Worm (Caenorhabditis elegans) whole organism, L3 larva: ENCODE results near the gene F45H10.2.
A peak's percentile ranks its signal among the peaks of the same experiment; 100 is the strongest.

ENCODE experiments used
- R02D3.7 ChIP-seq: fragments of 150-350 bp; optimal IDR thresholded peaks from 2 replicates; lab custom pipeline; 2014; ENCODE audit warnings: missing biosample characterization, missing genetic modification characterization
- ZK546.5 ChIP-seq: sonication (generic microtip); optimal IDR thresholded peaks from 2 replicates; lab custom pipeline; 2017; ENCODE audit warnings: missing biosample characterization, missing genetic modification characterization
- aly-2 ChIP-seq: fragments of 150-350 bp; optimal IDR thresholded peaks from 2 replicates; lab custom pipeline; 2014; ENCODE audit warnings: missing biosample characterization, missing genetic modification characterization
- ama-1 ChIP-seq: fragments of 150-350 bp; optimal IDR thresholded peaks from 2 replicates; lab custom pipeline; 2018
- ceh-16 ChIP-seq: sonication (generic microtip); optimal IDR thresholded peaks from 2 replicates; lab custom pipeline; 2017; ENCODE audit warnings: missing biosample characterization, missing genetic modification characterization
- ceh-28 ChIP-seq: fragments of 150-350 bp; optimal IDR thresholded peaks from 2 replicates; lab custom pipeline; 2014; ENCODE audit warnings: missing biosample characterization, missing genetic modification reagents, missing genetic modification characterization
- ceh-82 ChIP-seq: fragments of 150-350 bp; optimal IDR thresholded peaks from 2 replicates; lab custom pipeline; 2014; ENCODE audit warnings: missing biosample characterization, missing genetic modification characterization
- ceh-9 ChIP-seq: sonication (generic microtip); optimal IDR thresholded peaks from 2 replicates; lab custom pipeline; 2018; ENCODE audit warnings: missing biosample characterization, missing genetic modification characterization
- daf-12 ChIP-seq: fragments of 150-350 bp; optimal IDR thresholded peaks from 2 replicates; lab custom pipeline; 2014; ENCODE audit warnings: missing biosample characterization, missing genetic modification reagents, missing genetic modification characterization
- egl-27 ChIP-seq: sonication (generic microtip); optimal IDR thresholded peaks from 4 replicates; lab custom pipeline; 2017; ENCODE audit warnings: missing biosample characterization, missing genetic modification reagents, missing genetic modification characterization
- egl-5 ChIP-seq: fragments of 150-350 bp; optimal IDR thresholded peaks from 2 replicates; lab custom pipeline; 2017; ENCODE audit warnings: missing biosample characterization, missing genetic modification reagents, missing genetic modification characterization, inconsistent platforms
- elt-1 ChIP-seq: fragments of 150-350 bp; optimal IDR thresholded peaks from 2 replicates; lab custom pipeline; 2014; ENCODE audit warnings: missing biosample characterization, missing genetic modification characterization
- elt-2 ChIP-seq: sonication (generic microtip); optimal IDR thresholded peaks from 2 replicates; lab custom pipeline; 2016; ENCODE audit warnings: missing genetic modification reagents, mild to moderate bottlenecking, missing genetic modification characterization, missing compliant biosample characterization
- elt-3 ChIP-seq, 3 experiments: fragments of 150-350 bp in 1 of 3; sonication (generic microtip) in 2 of 3; optimal IDR thresholded peaks; 2 replicates in 2 of 3; 4 replicates in 1 of 3; lab custom pipeline; 2014 to 2017; ENCODE audit warnings: missing biosample characterization in 3 of 3, missing genetic modification characterization in 3 of 3
- eor-1 ChIP-seq, 2 experiments: fragments of 150-350 bp; optimal IDR thresholded peaks; 2 replicates each; lab custom pipeline; 2014 to 2018; ENCODE audit warnings: missing biosample characterization in 2 of 2, missing genetic modification characterization in 2 of 2
- fkh-10 ChIP-seq: sonication (generic microtip); optimal IDR thresholded peaks from 2 replicates; lab custom pipeline; 2017; ENCODE audit warnings: missing biosample characterization, missing genetic modification reagents, missing genetic modification characterization
- fos-1 ChIP-seq: fragments of 150-350 bp; optimal IDR thresholded peaks from 2 replicates; lab custom pipeline; 2014; ENCODE audit warnings: missing biosample characterization, missing genetic modification characterization
- hmg-11 ChIP-seq: sonication (generic microtip); optimal IDR thresholded peaks from 2 replicates; lab custom pipeline; 2016; ENCODE audit warnings: missing genetic modification characterization, missing compliant biosample characterization
- jun-1 ChIP-seq: fragments of 150-350 bp; optimal IDR thresholded peaks from 2 replicates; lab custom pipeline; 2014; ENCODE audit warnings: missing biosample characterization, missing genetic modification reagents, missing genetic modification characterization
- lin-15B ChIP-seq: fragments of 150-350 bp; optimal IDR thresholded peaks from 2 replicates; lab custom pipeline; 2014; ENCODE audit warnings: missing biosample characterization, missing genetic modification characterization
- lin-39 ChIP-seq: fragments of 150-350 bp; optimal IDR thresholded peaks from 2 replicates; lab custom pipeline; 2018; ENCODE audit warnings: missing biosample characterization, missing genetic modification reagents, missing genetic modification characterization
- lsy-12 ChIP-seq: sonication (generic microtip); optimal IDR thresholded peaks from 2 replicates; lab custom pipeline; 2016; ENCODE audit warnings: mild to moderate bottlenecking, missing genetic modification characterization, missing compliant biosample characterization
- mdl-1 ChIP-seq: fragments of 150-350 bp; optimal IDR thresholded peaks from 2 replicates; lab custom pipeline; 2014; ENCODE audit warnings: missing biosample characterization, missing genetic modification characterization
- mml-1 ChIP-seq: fragments of 150-350 bp; sonication (generic microtip); optimal IDR thresholded peaks from 3 replicates; lab custom pipeline; 2014; ENCODE audit warnings: missing biosample characterization, missing genetic modification characterization
- nfya-1 ChIP-seq: sonication (generic microtip); optimal IDR thresholded peaks from 2 replicates; lab custom pipeline; 2017; ENCODE audit warnings: missing genetic modification characterization, mild to moderate bottlenecking, missing compliant biosample characterization, antibody characterized with exemption, moderate library complexity; ENCODE audit not compliant: insufficient read depth
- nhr-11 ChIP-seq: fragments of 150-350 bp; optimal IDR thresholded peaks from 2 replicates; lab custom pipeline; 2014; ENCODE audit warnings: missing biosample characterization, missing genetic modification characterization
- nhr-12 ChIP-seq: fragments of 150-350 bp; optimal IDR thresholded peaks from 2 replicates; lab custom pipeline; 2014; ENCODE audit warnings: missing biosample characterization, missing genetic modification characterization
- nhr-23 ChIP-seq: fragments of 150-350 bp; optimal IDR thresholded peaks from 2 replicates; lab custom pipeline; 2014; ENCODE audit warnings: missing biosample characterization, missing genetic modification reagents, missing genetic modification characterization
- nhr-25 ChIP-seq: sonication (generic microtip); optimal IDR thresholded peaks from 2 replicates; lab custom pipeline; 2017; ENCODE audit warnings: missing biosample characterization, missing genetic modification characterization
- nhr-28 ChIP-seq: fragments of 150-350 bp; optimal IDR thresholded peaks from 2 replicates; lab custom pipeline; 2014; ENCODE audit warnings: missing biosample characterization, missing genetic modification characterization
- nhr-43 ChIP-seq: sonication (generic microtip); optimal IDR thresholded peaks from 2 replicates; lab custom pipeline; 2016; ENCODE audit warnings: mild to moderate bottlenecking, missing genetic modification characterization, missing compliant biosample characterization; ENCODE audit not compliant: poor library complexity, severe bottlenecking
- nhr-67 ChIP-seq: fragments of 150-350 bp; optimal IDR thresholded peaks from 2 replicates; lab custom pipeline; 2014; ENCODE audit warnings: missing biosample characterization, missing genetic modification characterization
- nhr-77 ChIP-seq: fragments of 150-350 bp; optimal IDR thresholded peaks from 2 replicates; lab custom pipeline; 2014; ENCODE audit warnings: missing biosample characterization, missing genetic modification characterization
- pha-4 ChIP-seq: fragments of 150-350 bp; optimal IDR thresholded peaks from 2 replicates; lab custom pipeline; 2014; ENCODE audit warnings: missing biosample characterization, missing genetic modification reagents, missing genetic modification characterization
- pqm-1 ChIP-seq: fragments of 150-350 bp; optimal IDR thresholded peaks from 2 replicates; lab custom pipeline; 2017; ENCODE audit warnings: missing biosample characterization, missing genetic modification characterization, inconsistent platforms
- skn-1 ChIP-seq: fragments of 150-350 bp; optimal IDR thresholded peaks from 2 replicates; lab custom pipeline; 2014; ENCODE audit warnings: missing biosample characterization, missing genetic modification characterization
- snpc-4 ChIP-seq: fragments of 150-350 bp; optimal IDR thresholded peaks from 2 replicates; lab custom pipeline; 2014; ENCODE audit warnings: missing biosample characterization, missing genetic modification characterization
- tbx-2 ChIP-seq: sonication (generic microtip); optimal IDR thresholded peaks from 2 replicates; lab custom pipeline; 2016; ENCODE audit warnings: mild to moderate bottlenecking, missing genetic modification characterization, missing compliant biosample characterization
- unc-39 ChIP-seq: sonication (generic microtip); optimal IDR thresholded peaks from 4 replicates; lab custom pipeline; 2017; ENCODE audit warnings: missing biosample characterization, missing genetic modification characterization
- unc-62 ChIP-seq: fragments of 150-350 bp; sonication (generic microtip); optimal IDR thresholded peaks from 4 replicates; lab custom pipeline; 2014; ENCODE audit warnings: missing biosample characterization, missing genetic modification reagents, missing genetic modification characterization
- zag-1 ChIP-seq: fragments of 150-350 bp; optimal IDR thresholded peaks from 2 replicates; lab custom pipeline; 2014; ENCODE audit warnings: missing biosample characterization, missing genetic modification characterization
- ztf-11 ChIP-seq: fragments of 150-350 bp; optimal IDR thresholded peaks from 2 replicates; lab custom pipeline; 2014; ENCODE audit warnings: missing biosample characterization, missing genetic modification characterization
- ztf-4 ChIP-seq: fragments of 150-350 bp; optimal IDR thresholded peaks from 2 replicates; lab custom pipeline; 2014; ENCODE audit warnings: missing biosample characterization, missing genetic modification characterization

F45H10.2 gene

ce11 chrII:13461604-13462375 is 31.1 kb downstream of the F45H10.2 start:
- TF ChIP-seq R02D3.7 (tag; lab: Kevin White, UChicago): peak; percentile 4
- peak; percentile 70 for TF ChIP-seq elt-1 (tag; lab: Kevin White, UChicago)
- TF ChIP-seq mdl-1 (tag; lab: Kevin White, UChicago): peak; percentile 75
- peak; percentile 86 for TF ChIP-seq jun-1 (tag; lab: Kevin White, UChicago)
- TF ChIP-seq egl-5 (tag; lab: Kevin White, UChicago): no peak
- TF ChIP-seq elt-3 (tag; optimal IDR thresholded peaks at IDR 0.05; lab: Kevin White, UChicago): peak in 2 of 3 experiments; percentile 5 to 89
- TF ChIP-seq unc-62: peak; percentile 76
- TF ChIP-seq nhr-43 (tag; lab: Kevin White, UChicago): peak; percentile 94
- TF ChIP-seq nhr-25 (tag; lab: Kevin White, UChicago): peak; percentile 84
- no peak for TF ChIP-seq nhr-12 (tag; lab: Kevin White, UChicago)
- TF ChIP-seq tbx-2 (tag; lab: Kevin White, UChicago): peak; percentile 37
- TF ChIP-seq ama-1 (lab: Kevin White, UChicago): peak; percentile 97
- no peak for TF ChIP-seq aly-2
- TF ChIP-seq zag-1 (tag; lab: Kevin White, UChicago): no peak
- no peak for TF ChIP-seq ztf-4
- peak; percentile 82 for TF ChIP-seq nhr-23 (tag; lab: Kevin White, UChicago)
- TF ChIP-seq ceh-82 (tag; lab: Kevin White, UChicago): no peak
- TF ChIP-seq skn-1 (tag; lab: Kevin White, UChicago): peak; percentile 81
- peak; percentile 7 for TF ChIP-seq hmg-11 (tag; lab: Kevin White, UChicago)
- TF ChIP-seq snpc-4 (tag; lab: Kevin White, UChicago): peak; percentile 61
- peak; percentile 32 for TF ChIP-seq lsy-12 (tag; lab: Kevin White, UChicago)
- TF ChIP-seq nfya-1 (tag; lab: Kevin White, UChicago): peak; percentile 74
- TF ChIP-seq ztf-11 (tag; lab: Kevin White, UChicago): no peak
- peak; percentile 88 for TF ChIP-seq mml-1
- peak; percentile 59 for TF ChIP-seq ceh-28 (tag; lab: Kevin White, UChicago)
- peak; percentile 22 for TF ChIP-seq lin-15B (tag; lab: Kevin White, UChicago)
- no peak for TF ChIP-seq nhr-77
- TF ChIP-seq lin-39 (tag; lab: Kevin White, UChicago): peak; percentile 90
- TF ChIP-seq pqm-1 (tag; lab: Kevin White, UChicago): peak; percentile 87
- peak; percentile 84 for TF ChIP-seq egl-27
- peak; percentile 97 for TF ChIP-seq elt-2 (tag; lab: Kevin White, UChicago)
- TF ChIP-seq fos-1: peak; percentile 2
- peak; percentile 19 for TF ChIP-seq pha-4
- peak; percentile 58 for TF ChIP-seq nhr-11 (tag; lab: Kevin White, UChicago)
- no peak for TF ChIP-seq ceh-9 (tag; lab: Kevin White, UChicago)

- TF ChIP-seq aly-2: no peak
- peak; percentile 73 for TF ChIP-seq nhr-23 (tag; lab: Kevin White, UChicago)
- TF ChIP-seq nhr-12 (tag; lab: Kevin White, UChicago): no peak
- TF ChIP-seq ceh-82 (tag; lab: Kevin White, UChicago): no peak
- TF ChIP-seq unc-39 (tag; lab: Kevin White, UChicago): no peak
- TF ChIP-seq nhr-28 (tag; lab: Kevin White, UChicago): no peak
- peak; percentile 59 for TF ChIP-seq tbx-2 (tag; lab: Kevin White, UChicago)
- TF ChIP-seq ama-1 (lab: Kevin White, UChicago): peak; percentile 96
- no peak for TF ChIP-seq ztf-11 (tag; lab: Kevin White, UChicago)
- TF ChIP-seq nhr-67 (tag; lab: Kevin White, UChicago): no peak
- no peak for TF ChIP-seq daf-12 (tag; lab: Kevin White, UChicago)
- no peak for TF ChIP-seq ZK546.5
- TF ChIP-seq nhr-43 (tag; lab: Kevin White, UChicago): peak; percentile 80
- peak; percentile 56 for TF ChIP-seq lin-15B (tag; lab: Kevin White, UChicago)
- TF ChIP-seq lin-39 (tag; lab: Kevin White, UChicago): peak; percentile 34
- no peak for TF ChIP-seq snpc-4 (tag; lab: Kevin White, UChicago)
- TF ChIP-seq mdl-1 (tag; lab: Kevin White, UChicago): no peak
- TF ChIP-seq unc-62: no peak
- no peak for TF ChIP-seq eor-1 (tag; optimal IDR thresholded peaks at IDR 0.05; lab: Kevin White, UChicago)
- peak; percentile 89 for TF ChIP-seq egl-5 (tag; lab: Kevin White, UChicago)
- peak; percentile 44 for TF ChIP-seq skn-1 (tag; lab: Kevin White, UChicago)
- TF ChIP-seq pha-4: peak; percentile 65
- no peak for TF ChIP-seq fkh-10 (GFP tag; lab: Kevin White, UChicago)
- TF ChIP-seq fos-1: no peak
- no peak for TF ChIP-seq R02D3.7 (tag; lab: Kevin White, UChicago)
- TF ChIP-seq elt-1 (tag; lab: Kevin White, UChicago): no peak
- TF ChIP-seq ceh-16 (tag; lab: Kevin White, UChicago): no peak
- TF ChIP-seq ceh-28 (tag; lab: Kevin White, UChicago): peak; percentile 80
- no peak for TF ChIP-seq nhr-11 (tag; lab: Kevin White, UChicago)
- TF ChIP-seq ztf-4: peak; percentile 78
- TF ChIP-seq lsy-12 (tag; lab: Kevin White, UChicago): peak; percentile 91
- TF ChIP-seq elt-2 (tag; lab: Kevin White, UChicago): peak; percentile 60
- peak; percentile 70 for TF ChIP-seq nfya-1 (tag; lab: Kevin White, UChicago)
- TF ChIP-seq elt-3 (tag; optimal IDR thresholded peaks at IDR 0.05; lab: Kevin White, UChicago): peak in 1 of 3 experiments; percentile 86
- TF ChIP-seq nhr-25 (tag; lab: Kevin White, UChicago): peak; percentile 70
- TF ChIP-seq pqm-1 (tag; lab: Kevin White, UChicago): peak; percentile 61
- TF ChIP-seq ceh-9 (tag; lab: Kevin White, UChicago): no peak
Measured at ce11 chrII:13460592-13461395, 32.1 kb downstream of the F45H10.2 start, which contains the start of gene pqn-27. Gene pqn-27 (minus strand): TSS chrII:13460642.
